Worm (Caenorhabditis elegans) whole organism, L3 larva: Measurements from ENCODE around the gene cpr-1.
A peak's percentile ranks its signal among the peaks of the same experiment; 100 is the strongest.

Experiments used
- R02D3.7 ChIP-seq: fragments of 150-350 bp; optimal IDR thresholded peaks from 2 replicates; lab custom pipeline; 2014; ENCODE audit warnings: missing biosample characterization, missing genetic modification characterization
- ZK546.5 ChIP-seq: sonication (generic microtip); optimal IDR thresholded peaks from 2 replicates; lab custom pipeline; 2017; ENCODE audit warnings: missing biosample characterization, missing genetic modification characterization
- ama-1 ChIP-seq: fragments of 150-350 bp; optimal IDR thresholded peaks from 2 replicates; lab custom pipeline; 2018
- ceh-16 ChIP-seq: sonication (generic microtip); optimal IDR thresholded peaks from 2 replicates; lab custom pipeline; 2017; ENCODE audit warnings: missing biosample characterization, missing genetic modification characterization
- ceh-28 ChIP-seq: fragments of 150-350 bp; optimal IDR thresholded peaks from 2 replicates; lab custom pipeline; 2014; ENCODE audit warnings: missing biosample characterization, missing genetic modification reagents, missing genetic modification characterization
- ceh-82 ChIP-seq: fragments of 150-350 bp; optimal IDR thresholded peaks from 2 replicates; lab custom pipeline; 2014; ENCODE audit warnings: missing biosample characterization, missing genetic modification characterization
- ceh-9 ChIP-seq: sonication (generic microtip); optimal IDR thresholded peaks from 2 replicates; lab custom pipeline; 2018; ENCODE audit warnings: missing biosample characterization, missing genetic modification characterization
- daf-12 ChIP-seq: fragments of 150-350 bp; optimal IDR thresholded peaks from 2 replicates; lab custom pipeline; 2014; ENCODE audit warnings: missing biosample characterization, missing genetic modification reagents, missing genetic modification characterization
- elt-1 ChIP-seq: fragments of 150-350 bp; optimal IDR thresholded peaks from 2 replicates; lab custom pipeline; 2014; ENCODE audit warnings: missing biosample characterization, missing genetic modification characterization
- elt-3 ChIP-seq, 3 experiments: fragments of 150-350 bp in 1 of 3; sonication (generic microtip) in 2 of 3; optimal IDR thresholded peaks; 2 replicates in 2 of 3; 4 replicates in 1 of 3; lab custom pipeline; 2014 to 2017; ENCODE audit warnings: missing biosample characterization in 3 of 3, missing genetic modification characterization in 3 of 3
- fkh-10 ChIP-seq: sonication (generic microtip); optimal IDR thresholded peaks from 2 replicates; lab custom pipeline; 2017; ENCODE audit warnings: missing biosample characterization, missing genetic modification reagents, missing genetic modification characterization
- fos-1 ChIP-seq: fragments of 150-350 bp; optimal IDR thresholded peaks from 2 replicates; lab custom pipeline; 2014; ENCODE audit warnings: missing biosample characterization, missing genetic modification characterization
- lin-15B ChIP-seq: fragments of 150-350 bp; optimal IDR thresholded peaks from 2 replicates; lab custom pipeline; 2014; ENCODE audit warnings: missing biosample characterization, missing genetic modification characterization
- lin-39 ChIP-seq: fragments of 150-350 bp; optimal IDR thresholded peaks from 2 replicates; lab custom pipeline; 2018; ENCODE audit warnings: missing biosample characterization, missing genetic modification reagents, missing genetic modification characterization
- mml-1 ChIP-seq: fragments of 150-350 bp; sonication (generic microtip); optimal IDR thresholded peaks from 3 replicates; lab custom pipeline; 2014; ENCODE audit warnings: missing biosample characterization, missing genetic modification characterization
- nfya-1 ChIP-seq: sonication (generic microtip); optimal IDR thresholded peaks from 2 replicates; lab custom pipeline; 2017; ENCODE audit warnings: missing genetic modification characterization, mild to moderate bottlenecking, missing compliant biosample characterization, antibody characterized with exemption, moderate library complexity; ENCODE audit not compliant: insufficient read depth
- nhr-11 ChIP-seq: fragments of 150-350 bp; optimal IDR thresholded peaks from 2 replicates; lab custom pipeline; 2014; ENCODE audit warnings: missing biosample characterization, missing genetic modification characterization
- nhr-12 ChIP-seq: fragments of 150-350 bp; optimal IDR thresholded peaks from 2 replicates; lab custom pipeline; 2014; ENCODE audit warnings: missing biosample characterization, missing genetic modification characterization
- nhr-23 ChIP-seq: fragments of 150-350 bp; optimal IDR thresholded peaks from 2 replicates; lab custom pipeline; 2014; ENCODE audit warnings: missing biosample characterization, missing genetic modification reagents, missing genetic modification characterization
- nhr-237 ChIP-seq: fragments of 150-350 bp; optimal IDR thresholded peaks from 2 replicates; lab custom pipeline; 2014; ENCODE audit warnings: missing biosample characterization, missing genetic modification characterization
- nhr-28 ChIP-seq: fragments of 150-350 bp; optimal IDR thresholded peaks from 2 replicates; lab custom pipeline; 2014; ENCODE audit warnings: missing biosample characterization, missing genetic modification characterization
- nhr-67 ChIP-seq: fragments of 150-350 bp; optimal IDR thresholded peaks from 2 replicates; lab custom pipeline; 2014; ENCODE audit warnings: missing biosample characterization, missing genetic modification characterization
- nhr-76 ChIP-seq: fragments of 150-350 bp; sonication (generic microtip); optimal IDR thresholded peaks from 5 replicates; lab custom pipeline; 2014; ENCODE audit warnings: missing biosample characterization, missing genetic modification characterization
- nhr-77 ChIP-seq: fragments of 150-350 bp; optimal IDR thresholded peaks from 2 replicates; lab custom pipeline; 2014; ENCODE audit warnings: missing biosample characterization, missing genetic modification characterization
- pha-4 ChIP-seq: fragments of 150-350 bp; optimal IDR thresholded peaks from 2 replicates; lab custom pipeline; 2014; ENCODE audit warnings: missing biosample characterization, missing genetic modification reagents, missing genetic modification characterization
- pqm-1 ChIP-seq: fragments of 150-350 bp; optimal IDR thresholded peaks from 2 replicates; lab custom pipeline; 2017; ENCODE audit warnings: missing biosample characterization, missing genetic modification characterization, inconsistent platforms
- skn-1 ChIP-seq: fragments of 150-350 bp; optimal IDR thresholded peaks from 2 replicates; lab custom pipeline; 2014; ENCODE audit warnings: missing biosample characterization, missing genetic modification characterization
- snpc-4 ChIP-seq: fragments of 150-350 bp; optimal IDR thresholded peaks from 2 replicates; lab custom pipeline; 2014; ENCODE audit warnings: missing biosample characterization, missing genetic modification characterization
- unc-62 ChIP-seq: fragments of 150-350 bp; sonication (generic microtip); optimal IDR thresholded peaks from 4 replicates; lab custom pipeline; 2014; ENCODE audit warnings: missing biosample characterization, missing genetic modification reagents, missing genetic modification characterization
- zag-1 ChIP-seq: fragments of 150-350 bp; optimal IDR thresholded peaks from 2 replicates; lab custom pipeline; 2014; ENCODE audit warnings: missing biosample characterization, missing genetic modification characterization
- ztf-4 ChIP-seq: fragments of 150-350 bp; optimal IDR thresholded peaks from 2 replicates; lab custom pipeline; 2014; ENCODE audit warnings: missing biosample characterization, missing genetic modification characterization

cpr-1 gene

DNA sequence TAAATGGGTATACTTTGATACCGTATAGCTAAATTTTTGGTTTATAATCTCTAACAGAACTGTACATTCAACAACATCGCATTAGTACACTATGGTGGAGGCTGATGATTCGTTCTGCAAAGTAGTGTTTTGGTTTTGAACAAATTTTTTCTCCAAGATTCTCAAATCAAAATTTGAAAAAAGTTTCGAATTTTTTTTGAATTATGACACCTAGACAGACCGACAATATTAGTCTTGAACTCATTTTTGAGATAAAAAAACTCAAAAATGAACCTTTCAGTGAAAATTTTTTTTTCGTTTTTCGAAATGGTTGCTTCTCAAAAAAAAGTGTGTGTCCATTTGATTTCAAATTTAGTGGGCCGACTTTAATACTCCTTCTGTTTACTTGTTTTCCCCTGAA, 29.9 kb upstream of the cpr-1 start:
- TF ChIP-seq nhr-28 (tag; lab: Kevin White, UChicago) = no peak

- TF ChIP-seq ceh-16 (tag; lab: Kevin White, UChicago) = no peak
- TF ChIP-seq elt-1 (tag; lab: Kevin White, UChicago) = no peak
- TF ChIP-seq nhr-76 (tag; lab: Kevin White, UChicago) = no peak
- no peak for TF ChIP-seq ztf-4 (tag; lab: Kevin White, UChicago)
- TF ChIP-seq zag-1 (tag; lab: Kevin White, UChicago) = no peak
- TF ChIP-seq nfya-1 = no peak
- no peak for TF ChIP-seq mml-1 (tag; lab: Kevin White, UChicago)
- TF ChIP-seq ceh-28 (tag; lab: Kevin White, UChicago) = no peak
- no peak for TF ChIP-seq ceh-9
- TF ChIP-seq fos-1 (tag; lab: Kevin White, UChicago) = no peak
- no peak for TF ChIP-seq fkh-10
- no peak for TF ChIP-seq skn-1 (tag; lab: Kevin White, UChicago)
These were observed 28.5 kb upstream of the cpr-1 start for ce11 chrV:11946818-11947217.

- TF ChIP-seq elt-3 (tag; optimal IDR thresholded peaks at IDR 0.05; lab: Kevin White, UChicago) = no peak
- no peak for TF ChIP-seq snpc-4 (tag; lab: Kevin White, UChicago)
- no peak for TF ChIP-seq lin-15B (tag; lab: Kevin White, UChicago)
- no peak for TF ChIP-seq unc-62
- no peak for TF ChIP-seq ceh-82 (tag; lab: Kevin White, UChicago)
- TF ChIP-seq nhr-67 (tag; lab: Kevin White, UChicago) = no peak
- no peak for TF ChIP-seq nhr-11 (tag; lab: Kevin White, UChicago)
- no peak for TF ChIP-seq pqm-1 (tag; lab: Kevin White, UChicago)
- no peak for TF ChIP-seq fos-1 (tag; lab: Kevin White, UChicago)
- TF ChIP-seq lin-39 (tag; lab: Kevin White, UChicago) = no peak
- TF ChIP-seq mml-1 (tag; lab: Kevin White, UChicago) = no peak
- TF ChIP-seq ZK546.5 (tag; lab: Kevin White, UChicago) = no peak
- TF ChIP-seq fkh-10 = no peak
- TF ChIP-seq R02D3.7 (tag; lab: Kevin White, UChicago) = no peak
- TF ChIP-seq ztf-4 (tag; lab: Kevin White, UChicago) = no peak
- TF ChIP-seq ceh-28 (tag; lab: Kevin White, UChicago) = no peak
- no peak for TF ChIP-seq nhr-12
- TF ChIP-seq nhr-76 (tag; lab: Kevin White, UChicago) = no peak
- TF ChIP-seq, all 47 proteins: peak for 0
These were observed 27.9 kb upstream of the cpr-1 start for ce11 chrV:11947414-11947954.

ce11 chrV:11948581-11948980, 26.8 kb upstream of the cpr-1 start:
- no peak for TF ChIP-seq nhr-237 (tag; lab: Kevin White, UChicago)
- no peak for TF ChIP-seq ama-1 (lab: Kevin White, UChicago)

DNA sequence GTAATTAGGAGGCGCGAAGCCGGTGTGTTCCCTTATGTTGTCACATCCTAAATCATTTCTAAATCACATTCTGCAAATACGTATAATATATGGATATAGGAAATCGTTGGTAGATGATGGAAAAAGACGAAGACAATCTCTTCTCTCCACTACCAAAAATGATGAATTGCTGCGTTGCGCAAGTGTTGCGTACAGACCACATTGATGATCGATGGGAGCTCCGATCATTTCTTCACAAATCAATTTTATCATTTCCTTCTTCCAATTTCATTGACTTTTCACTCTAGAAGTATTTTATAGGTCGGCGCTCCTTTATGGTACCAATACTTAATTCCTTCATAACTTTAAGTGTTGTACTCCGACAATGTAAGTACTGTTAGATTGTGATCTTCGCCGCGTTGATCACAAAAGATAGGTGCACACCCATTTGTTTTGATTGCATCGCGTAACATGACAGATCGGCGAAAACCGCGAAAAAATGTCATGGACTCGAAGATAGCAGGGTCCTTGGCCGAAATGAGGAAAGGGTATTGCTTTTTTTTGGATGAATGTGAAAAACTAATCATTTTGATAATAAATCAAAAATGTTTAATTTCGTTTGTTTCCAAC, 25.7 kb upstream of the cpr-1 start:
- TF ChIP-seq lin-39 (tag; lab: Kevin White, UChicago) = peak; percentile 31
- no peak for TF ChIP-seq nhr-23 (tag; lab: Kevin White, UChicago)
- no peak for TF ChIP-seq skn-1 (tag; lab: Kevin White, UChicago)
- TF ChIP-seq nhr-77 (tag; lab: Kevin White, UChicago) = no peak
- TF ChIP-seq daf-12 = no peak
- TF ChIP-seq ama-1 (lab: Kevin White, UChicago) = no peak
- no peak for TF ChIP-seq nfya-1

- TF ChIP-seq pha-4 (tag; lab: Kevin White, UChicago) = peak; percentile 67
- TF ChIP-seq elt-3 (tag; optimal IDR thresholded peaks at IDR 0.05; lab: Kevin White, UChicago) = no peak
These were observed 24.1 kb upstream of the cpr-1 start for ce11 chrV:11951227-11951626.
